Fruit fly (Drosophila melanogaster) whole organism, embryonic: ENCODE results near the gene Gr64d.

Source experiments
- Bdp1 ChIP-seq: fragments of 200-800 bp; sonication (Bioruptor generic); optimal IDR thresholded peaks from 3 replicates; lab custom pipeline; 2016; ENCODE audit warnings: missing biosample characterization, missing genetic modification characterization
- Bgb ChIP-seq: fragments of 200-800 bp; sonication (Bioruptor generic); IDR thresholded peaks from 2 replicates; pipeline ENCODE4 v1.3.6; 2022; ENCODE audit warnings: missing biosample characterization, missing genetic modification characterization; ENCODE audit not compliant: partially characterized antibody
- CG10274 ChIP-seq: fragments of 200-800 bp; sonication (Bioruptor generic); optimal IDR thresholded peaks from 3 replicates; lab custom pipeline; 2017; ENCODE audit warnings: missing biosample characterization, mild to moderate bottlenecking, missing genetic modification characterization
- CG10654 ChIP-seq: fragments of 200-800 bp; sonication (Bioruptor generic); optimal IDR thresholded peaks from 2 replicates; lab custom pipeline; 2016; ENCODE audit warnings: missing biosample characterization, missing genetic modification characterization
- CG13287 ChIP-seq: fragments of 200-800 bp; sonication (Bioruptor generic); IDR thresholded peaks from 2 replicates; pipeline ENCODE4 v1.3.6; 2022; ENCODE audit warnings: missing biosample characterization, missing genetic modification characterization; ENCODE audit not compliant: partially characterized antibody
- CG13296 ChIP-seq: fragments of 200-800 bp; sonication (Bioruptor generic); optimal IDR thresholded peaks from 3 replicates; lab custom pipeline; 2018; ENCODE audit warnings: missing biosample characterization, mild to moderate bottlenecking, missing genetic modification characterization
- CG13775 ChIP-seq: fragments of 200-800 bp; sonication (Bioruptor generic); optimal IDR thresholded peaks from 3 replicates; lab custom pipeline; 2017; ENCODE audit warnings: missing biosample characterization, mild to moderate bottlenecking, missing genetic modification characterization
- CG16813 ChIP-seq: fragments of 200-800 bp; sonication (Bioruptor generic); IDR thresholded peaks from 3 replicates; pipeline ENCODE4 v1.3.6; 2022; ENCODE audit warnings: missing biosample characterization, missing genetic modification characterization; ENCODE audit not compliant: partially characterized antibody
- CG17568 ChIP-seq: fragments of 200-800 bp; sonication (Bioruptor generic); optimal IDR thresholded peaks from 2 replicates; lab custom pipeline; 2018; ENCODE audit warnings: missing biosample characterization, mild to moderate bottlenecking, missing genetic modification characterization, moderate library complexity
- CG34224 ChIP-seq: fragments of 200-800 bp; sonication (Bioruptor generic); IDR thresholded peaks from 3 replicates; pipeline ENCODE4 v1.3.6; 2022; ENCODE audit warnings: missing biosample characterization, missing genetic modification characterization; ENCODE audit not compliant: partially characterized antibody
- CG6765 ChIP-seq: fragments of 200-800 bp; sonication (Bioruptor generic); optimal IDR thresholded peaks from 3 replicates; lab custom pipeline; 2017; ENCODE audit warnings: missing biosample characterization, mild to moderate bottlenecking, missing genetic modification characterization
- CG8765 ChIP-seq: fragments of 200-800 bp; sonication (Bioruptor generic); IDR thresholded peaks from 2 replicates; pipeline ENCODE4 v1.3.6; 2022; ENCODE audit warnings: missing biosample characterization, missing genetic modification characterization
- CG9932 ChIP-seq: fragments of 200-800 bp; sonication (Bioruptor generic); IDR thresholded peaks from 2 replicates; pipeline ENCODE4 v1.3.6; 2022; ENCODE audit warnings: missing biosample characterization, missing genetic modification characterization
- Camta ChIP-seq: fragments of 200-800 bp; sonication (Bioruptor generic); optimal IDR thresholded peaks from 2 replicates; lab custom pipeline; 2016; ENCODE audit warnings: missing biosample characterization, missing genetic modification characterization
- CkIIα-i1 ChIP-seq: fragments of 200-800 bp; sonication (Bioruptor generic); IDR thresholded peaks from 2 replicates; pipeline ENCODE4 v1.3.6; 2022; ENCODE audit warnings: missing biosample characterization, missing genetic modification characterization
- Drgx ChIP-seq: fragments of 200-800 bp; sonication (Bioruptor generic); IDR thresholded peaks from 2 replicates; pipeline ENCODE4 v1.3.6; 2022; ENCODE audit warnings: missing biosample characterization, missing genetic modification characterization
- Fer2 ChIP-seq: fragments of 200-800 bp; sonication (Bioruptor generic); optimal IDR thresholded peaks from 2 replicates; lab custom pipeline; 2018; ENCODE audit warnings: missing biosample characterization, mild to moderate bottlenecking, missing genetic modification characterization, moderate library complexity
- HHEX ChIP-seq: fragments of 200-800 bp; sonication (Bioruptor generic); optimal IDR thresholded peaks from 3 replicates; lab custom pipeline; 2017; ENCODE audit warnings: missing biosample characterization, mild to moderate bottlenecking, missing genetic modification characterization, missing genetic modification reagents
- HLHmδ ChIP-seq: fragments of 200-800 bp; sonication (Bioruptor generic); optimal IDR thresholded peaks from 2 replicates; lab custom pipeline; 2018; ENCODE audit warnings: missing biosample characterization, mild to moderate bottlenecking, missing genetic modification characterization, moderate library complexity
- Hr78 ChIP-seq, 2 experiments: fragments of 200-800 bp in 1 of 2; fragments of >200 bp in 1 of 2; sonication (Bioruptor generic) in 1 of 2; optimal IDR thresholded peaks; 2 replicates each; lab custom pipeline; 2017 to 2019; ENCODE audit warnings: missing biosample characterization in 2 of 2, missing genetic modification characterization in 2 of 2, mild to moderate bottlenecking in 1 of 2, moderate library complexity in 1 of 2
- Hsf ChIP-seq: fragments of 200-800 bp; sonication (Bioruptor generic); optimal IDR thresholded peaks from 3 replicates; lab custom pipeline; 2016; ENCODE audit warnings: missing biosample characterization, missing genetic modification characterization
- Max ChIP-seq: fragments of 200-800 bp; sonication (Bioruptor generic); optimal IDR thresholded peaks from 2 replicates; lab custom pipeline; 2016; ENCODE audit warnings: missing biosample characterization, mild to moderate bottlenecking, missing genetic modification characterization
- Med ChIP-seq: fragments of 200-800 bp; sonication (Bioruptor generic); peaks from one replicate; lab custom pipeline; 2016; ENCODE audit warnings: missing biosample characterization, missing genetic modification characterization, mild to moderate bottlenecking, inconsistent platforms, moderate library complexity
- Mes4 ChIP-seq: fragments of 200-800 bp; sonication (Bioruptor generic); optimal IDR thresholded peaks from 2 replicates; lab custom pipeline; 2016; ENCODE audit warnings: missing biosample characterization, missing genetic modification characterization
- NK7.1 ChIP-seq: fragments of 200-800 bp; sonication (Bioruptor generic); optimal IDR thresholded peaks from 3 replicates; lab custom pipeline; 2016; ENCODE audit warnings: missing biosample characterization, missing genetic modification characterization
- NfI ChIP-seq: fragments of 200-800 bp; sonication (Bioruptor generic); optimal IDR thresholded peaks from 3 replicates; lab custom pipeline; 2018; ENCODE audit warnings: missing biosample characterization, mild to moderate bottlenecking, missing genetic modification characterization, moderate library complexity
- Optix ChIP-seq: fragments of 200-800 bp; sonication (Bioruptor generic); IDR thresholded peaks from 3 replicates; pipeline ENCODE4 v1.3.6; 2022; ENCODE audit warnings: missing biosample characterization, missing genetic modification characterization
- Scr ChIP-seq: fragments of 200-800 bp; sonication (Bioruptor generic); IDR thresholded peaks from 2 replicates; pipeline ENCODE4 v1.3.6; 2022; ENCODE audit warnings: missing biosample characterization, missing genetic modification characterization; ENCODE audit not compliant: partially characterized antibody
- Stat92E ChIP-seq, 3 experiments: fragments of >200 bp in 2 of 3; fragments of 200-800 bp in 1 of 3; sonication (Bioruptor generic) in 1 of 3; optimal IDR thresholded peaks; 2 replicates each; lab custom pipeline; 2017 to 2019; ENCODE audit warnings: missing biosample characterization in 3 of 3, missing genetic modification characterization in 3 of 3, mild to moderate bottlenecking in 1 of 3, moderate library complexity in 1 of 3
- Taf1 ChIP-seq: fragments of 200-800 bp; sonication (Bioruptor generic); IDR thresholded peaks from 2 replicates; pipeline ENCODE4 v1.3.6; 2022; ENCODE audit warnings: missing biosample characterization, missing genetic modification characterization
- YL-1 ChIP-seq: fragments of 200-800 bp; sonication (Bioruptor generic); optimal IDR thresholded peaks from 3 replicates; lab custom pipeline; 2017; ENCODE audit warnings: missing biosample characterization, mild to moderate bottlenecking, missing genetic modification characterization
- abd-A ChIP-seq: fragments of 200-800 bp; sonication (Bioruptor generic); optimal IDR thresholded peaks from 3 replicates; lab custom pipeline; 2019; ENCODE audit warnings: missing biosample characterization, mild to moderate bottlenecking, missing genetic modification characterization, moderate library complexity
- az2 ChIP-seq: fragments of 200-800 bp; sonication (Bioruptor generic); optimal IDR thresholded peaks from 3 replicates; lab custom pipeline; 2016; ENCODE audit warnings: missing biosample characterization, missing genetic modification characterization
- corto ChIP-seq: fragments of 200-800 bp; sonication (Bioruptor generic); optimal IDR thresholded peaks from 2 replicates; lab custom pipeline; 2016; ENCODE audit warnings: missing biosample characterization, mild to moderate bottlenecking, missing genetic modification characterization, moderate library complexity
- gce ChIP-seq: fragments of 200-800 bp; sonication (Bioruptor generic); IDR thresholded peaks from 3 replicates; pipeline ENCODE4 v1.3.6; 2022; ENCODE audit warnings: missing biosample characterization, missing genetic modification characterization
- gcm2 ChIP-seq: fragments of 200-800 bp; sonication (Bioruptor generic); optimal IDR thresholded peaks from 2 replicates; lab custom pipeline; 2016; ENCODE audit warnings: missing biosample characterization, missing genetic modification characterization
- gfzf ChIP-seq: fragments of 200-800 bp; sonication (Bioruptor generic); optimal IDR thresholded peaks from 2 replicates; lab custom pipeline; 2016; ENCODE audit warnings: missing biosample characterization, mild to moderate bottlenecking, missing genetic modification characterization, moderate library complexity
- gro ChIP-seq: fragments of 200-800 bp; sonication (Bioruptor generic); optimal IDR thresholded peaks from 2 replicates; lab custom pipeline; 2016; ENCODE audit warnings: missing biosample characterization, missing genetic modification characterization
- kni ChIP-seq: fragments of 200-800 bp; sonication (Bioruptor generic); optimal IDR thresholded peaks from 3 replicates; lab custom pipeline; 2017; ENCODE audit warnings: mild to moderate bottlenecking, missing biosample characterization, missing genetic modification reagents, missing genetic modification characterization
- mam ChIP-seq: fragments of 200-800 bp; sonication (Bioruptor generic); optimal IDR thresholded peaks from 3 replicates; lab custom pipeline; 2016; ENCODE audit warnings: missing biosample characterization, missing genetic modification characterization
- pho ChIP-seq: fragments of 200-800 bp; sonication (Bioruptor generic); optimal IDR thresholded peaks from 2 replicates; lab custom pipeline; 2016; ENCODE audit warnings: missing biosample characterization, missing genetic modification characterization
- scrt ChIP-seq: fragments of 200-800 bp; sonication (Bioruptor generic); optimal IDR thresholded peaks from 2 replicates; lab custom pipeline; 2018; ENCODE audit warnings: missing biosample characterization, mild to moderate bottlenecking, missing genetic modification characterization, moderate library complexity
- sens ChIP-seq: fragments of 200-800 bp; sonication (Bioruptor generic); peaks from one replicate; lab custom pipeline; 2016; ENCODE audit warnings: missing biosample characterization, missing genetic modification characterization
- sr ChIP-seq: fragments of 200-800 bp; sonication (Bioruptor generic); IDR thresholded peaks from 3 replicates; pipeline ENCODE4 v1.3.6; 2022; ENCODE audit warnings: missing biosample characterization, missing genetic modification characterization
- sug ChIP-seq: fragments of 200-800 bp; optimal IDR thresholded peaks from 2 replicates; lab custom pipeline; 2019; ENCODE audit warnings: missing biosample characterization, mild to moderate bottlenecking, missing genetic modification characterization, moderate library complexity
- ttk ChIP-seq: fragments of 200-800 bp; sonication (Bioruptor generic); IDR thresholded peaks from 2 replicates; pipeline ENCODE4 v2.1.2; 2022; ENCODE audit warnings: missing biosample characterization, missing genetic modification characterization
- tup ChIP-seq: fragments of 200-800 bp; sonication (Bioruptor generic); optimal IDR thresholded peaks from 2 replicates; lab custom pipeline; 2016; ENCODE audit warnings: missing biosample characterization, mild to moderate bottlenecking, missing genetic modification characterization, moderate library complexity
- wdn ChIP-seq: fragments of 200-800 bp; sonication (Bioruptor generic); IDR thresholded peaks from 2 replicates; pipeline ENCODE4 v1.3.6; 2022; ENCODE audit warnings: missing biosample characterization, missing genetic modification characterization
- yki ChIP-seq: fragments of >200 bp; optimal IDR thresholded peaks from 3 replicates; lab custom pipeline; 2018
- zen2 ChIP-seq: fragments of 200-800 bp; sonication (Bioruptor generic); IDR thresholded peaks from 3 replicates; pipeline ENCODE4 v1.3.6; 2022; ENCODE audit warnings: missing biosample characterization, missing genetic modification characterization; ENCODE audit not compliant: partially characterized antibody

Gr64d gene

DNA sequence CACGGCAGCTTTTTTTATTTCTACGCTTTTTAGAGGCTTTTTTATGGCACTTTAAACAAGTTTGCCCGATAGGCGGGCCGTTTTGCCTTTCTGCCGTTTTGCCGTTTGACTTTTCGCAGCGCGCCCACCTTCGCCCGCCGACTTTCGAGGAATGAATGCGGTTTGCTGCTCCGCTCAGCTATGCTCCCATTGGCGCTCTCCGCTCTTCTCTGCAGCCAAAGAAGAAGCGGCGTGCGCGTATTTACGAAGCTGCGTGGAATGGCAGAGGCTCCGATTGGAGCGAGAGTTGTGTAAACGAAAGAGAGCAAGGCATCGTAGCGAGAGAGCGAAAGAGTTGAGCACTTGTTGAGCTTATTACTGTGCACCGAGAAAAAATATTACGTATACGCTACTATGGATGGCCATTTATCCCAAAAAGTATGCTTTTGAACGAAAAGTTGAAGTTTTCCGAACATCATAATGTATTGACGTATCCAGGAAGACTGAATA is 39.7 kb downstream of the Gr64d start, which contains the start of gene wit (continued):
- peak; percentile 87 for TF ChIP-seq Med
- TF ChIP-seq pho (GFP tag; lab: Kevin White, UChicago), result peak; percentile 22
- peak; percentile 46 for TF ChIP-seq CG13296 (GFP tag; lab: Kevin White, UChicago)
- TF ChIP-seq Camta (GFP tag; lab: Kevin White, UChicago), result peak; percentile 17
- peak; percentile 98 for TF ChIP-seq scrt (GFP tag; lab: Kevin White, UChicago)
- TF ChIP-seq wdn (GFP tag; lab: Robert Waterston, UW), result peak; percentile 14; the same call in 1 of the 2 replicates
- TF ChIP-seq CG10654 (GFP tag; lab: Kevin White, UChicago), result no peak
- no peak for TF ChIP-seq Taf1
- TF ChIP-seq Optix, result no peak
- TF ChIP-seq sug (tag; lab: Kevin White, UChicago), result peak; percentile 22
- TF ChIP-seq zen2 (GFP tag; lab: Robert Waterston, UW), result peak; percentile 88; the same call in 2 of the 3 replicates
- TF ChIP-seq CG6765, result peak; percentile 59
- TF ChIP-seq Drgx (GFP tag; lab: Robert Waterston, UW), result peak; percentile 48; the same call in 1 of the 2 replicates
- no peak for TF ChIP-seq CG10274
- peak; percentile 65 for TF ChIP-seq sens (GFP tag; lab: Kevin White, UChicago)
- no peak for TF ChIP-seq CG8765 (GFP tag; lab: Robert Waterston, UW)
- peak; percentile 20 for TF ChIP-seq NK7.1 (GFP tag; lab: Kevin White, UChicago)
- peak; percentile 32 for TF ChIP-seq CG9932
- TF ChIP-seq mam (GFP tag; lab: Kevin White, UChicago), result peak; percentile 22
- no peak for TF ChIP-seq CG16813
- no peak for TF ChIP-seq Max (GFP tag; lab: Kevin White, UChicago)
- peak; percentile 35 for TF ChIP-seq Mes4 (GFP tag; lab: Kevin White, UChicago)
- peak; percentile 38 for TF ChIP-seq corto (GFP tag; lab: Kevin White, UChicago)
- TF ChIP-seq CG34224, result peak; percentile 75
- no peak for TF ChIP-seq Fer2 (tag; lab: Kevin White, UChicago)
- no peak for TF ChIP-seq gcm2 (GFP tag; lab: Kevin White, UChicago)
- TF ChIP-seq CG13775 (GFP tag; lab: Kevin White, UChicago), result no peak
- TF ChIP-seq kni (GFP tag; lab: Kevin White, UChicago), result peak; percentile 14
- TF ChIP-seq YL-1 (GFP tag; lab: Kevin White, UChicago), result peak; percentile 9
- peak; percentile 78 for TF ChIP-seq HLHmδ (GFP tag; lab: Kevin White, UChicago)
- TF ChIP-seq CkIIα-i1, result no peak
- TF ChIP-seq gfzf (GFP tag; lab: Kevin White, UChicago), result peak; percentile 32
- TF ChIP-seq Hsf (GFP tag; lab: Kevin White, UChicago), result peak; percentile 26
- peak; percentile 28 for TF ChIP-seq Scr
- TF ChIP-seq Hr78 (GFP tag; optimal IDR thresholded peaks at IDR 0.05; lab: Kevin White, UChicago), result no peak
- TF ChIP-seq tup (GFP tag; lab: Kevin White, UChicago), result no peak
- peak; percentile 73 for TF ChIP-seq CG13287
- 0 out of 2 replicates have a peak, but pooled peaks have one; percentile 22 for TF ChIP-seq ttk (GFP tag; lab: Robert Waterston, UW)
- TF ChIP-seq gro (GFP tag; lab: Kevin White, UChicago), result peak; percentile 32
- TF ChIP-seq NfI (GFP tag; lab: Kevin White, UChicago), result peak; percentile 21
- TF ChIP-seq HHEX (GFP tag; lab: Kevin White, UChicago), result no peak
- peak; percentile 14 for TF ChIP-seq CG17568 (GFP tag; lab: Kevin White, UChicago)
- no peak for TF ChIP-seq az2
- TF ChIP-seq gce, result peak; percentile 21; the same call in 1 of the 3 replicates
- peak; percentile 49 for TF ChIP-seq Bgb (GFP tag; lab: Robert Waterston, UW)
- no peak for TF ChIP-seq Bdp1 (GFP tag; lab: Kevin White, UChicago)
- TF ChIP-seq yki (lab: Kevin White, UChicago), result peak; percentile 57
- TF ChIP-seq Stat92E (GFP tag; optimal IDR thresholded peaks at IDR 0.05; lab: Kevin White, UChicago), result no peak
- TF ChIP-seq sr (GFP tag; lab: Robert Waterston, UW), result peak; percentile 73; the same call in 2 of the 3 replicates
- TF ChIP-seq abd-A (tag; lab: Kevin White, UChicago), result peak; percentile 55
